Fruit fly (Drosophila melanogaster): Measurements from ENCODE around the gene Cks85A.
A peak's percentile ranks its signal among the peaks of the same experiment; 100 is the strongest.

The Cks85A gene

DNA sequence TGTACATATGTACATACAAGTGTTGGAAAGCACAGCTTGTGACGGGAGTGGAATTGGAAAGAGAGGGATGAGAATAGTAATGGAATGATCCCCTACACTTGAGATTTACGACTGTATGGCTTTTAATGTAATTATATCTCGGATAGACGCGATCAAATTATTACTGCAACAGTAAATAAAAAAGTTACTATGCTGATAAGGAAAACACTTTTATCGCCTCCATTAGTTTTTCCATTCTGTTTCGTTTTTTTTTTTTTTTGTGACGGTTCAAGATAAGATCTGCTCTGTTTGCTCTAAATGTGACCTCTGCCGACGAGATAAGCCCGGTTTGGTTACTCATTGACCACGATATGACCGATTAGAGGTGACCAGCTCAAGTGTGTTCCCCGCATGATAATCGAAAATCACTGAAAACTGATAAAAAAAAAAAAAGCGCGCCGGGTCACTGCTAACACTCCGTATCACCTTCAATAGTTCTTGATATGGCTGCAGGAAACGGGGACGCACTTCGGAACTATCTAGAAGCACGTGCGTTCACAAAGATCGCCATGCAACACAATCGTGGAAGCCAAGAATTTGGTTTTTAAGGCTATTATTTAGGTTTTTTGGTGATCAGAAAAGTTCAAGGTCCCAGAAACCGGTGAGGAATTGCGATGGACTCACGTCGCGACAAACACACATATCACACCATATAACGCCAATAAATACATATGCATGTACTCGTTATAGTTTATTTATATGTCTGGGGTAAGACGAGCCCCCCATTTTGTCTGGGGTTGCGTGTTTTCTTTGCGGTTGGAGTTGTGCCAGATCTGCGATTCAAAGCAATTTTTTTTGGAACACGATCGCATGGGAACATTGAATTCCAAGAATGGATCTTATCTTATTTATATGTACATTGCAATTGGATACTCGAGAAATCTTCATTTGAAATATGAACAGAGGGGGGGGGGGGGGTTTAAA lies 47.4 kb downstream of the Cks85A start, which contains the start of gene p:
Gene p, minus strand, starts transcription at position 156 of the 963 bp plus-strand sequence.
- TF ChIP-seq dsf (GFP tag; optimal IDR thresholded peaks at IDR 0.05; ENCODE audit: borderline replicate concordance) (peak; percentile 6), brk (GFP tag; optimal IDR thresholded peaks at IDR 0.05) (no peak), GATAd (GFP tag; optimal IDR thresholded peaks at IDR 0.05) (no peak), OdsH (GFP tag; optimal IDR thresholded peaks at IDR 0.05) (peak; percentile 47), ey (GFP tag; optimal IDR thresholded peaks at IDR 0.05) (peak; percentile 1), h (GFP tag; optimal IDR thresholded peaks at IDR 0.05) (peak; percentile 33), fru (GFP tag; optimal IDR thresholded peaks at IDR 0.05) (peak; percentile 83), Hnf4 (GFP tag; optimal IDR thresholded peaks at IDR 0.05) (peak; percentile 21), foxo (GFP tag; optimal IDR thresholded peaks at IDR 0.05) (peak in 1 of 2 experiments; percentile 62), sage (GFP tag; optimal IDR thresholded peaks at IDR 0.05) (peak; percentile 11), rgr (GFP tag; optimal IDR thresholded peaks at IDR 0.05) (peak; percentile 61), Jra (GFP tag; optimal IDR thresholded peaks at IDR 0.05) (peak; percentile 18), woc (GFP tag; optimal IDR thresholded peaks at IDR 0.05) (peak; percentile 55), HLH106 (tag; optimal IDR thresholded peaks at IDR 0.05) (no peak), br (GFP tag; optimal IDR thresholded peaks at IDR 0.05) (no peak), Hr83 (GFP tag; optimal IDR thresholded peaks at IDR 0.05; ENCODE audit: poor library complexity, severe bottlenecking) (peak; percentile 9), Myc (optimal IDR thresholded peaks at IDR 0.05) (no peak)

dm6 chr3R:8669900-8670528 lies 48.2 kb downstream of the Cks85A start:
- TF ChIP-seq CG32264 (GFP tag; optimal IDR thresholded peaks at IDR 0.05) (peak; percentile 31), Mio (GFP tag; optimal IDR thresholded peaks at IDR 0.05) (no peak), dl (GFP tag; optimal IDR thresholded peaks at IDR 0.05; ENCODE audit: insufficient read depth in 1 of 2, partially characterized antibody in 2 of 2) (no peak), rgr (GFP tag; optimal IDR thresholded peaks at IDR 0.05) (peak; percentile 28), Rel (GFP tag; optimal IDR thresholded peaks at IDR 0.05) (peak; percentile 24), Rel (tag; optimal IDR thresholded peaks at IDR 0.05) (no peak), ey (GFP tag; optimal IDR thresholded peaks at IDR 0.05) (peak; percentile 54), Hnf4 (GFP tag; optimal IDR thresholded peaks at IDR 0.05) (peak; percentile 29), Vsx2 (GFP tag; optimal IDR thresholded peaks at IDR 0.05; ENCODE audit: partially characterized antibody) (no peak), foxo (GFP tag; optimal IDR thresholded peaks at IDR 0.05) (peak; percentile 8 to 48), Hr83 (GFP tag; optimal IDR thresholded peaks at IDR 0.05; ENCODE audit: poor library complexity, severe bottlenecking) (no peak), h (GFP tag; optimal IDR thresholded peaks at IDR 0.05) (peak; percentile 67)

- TF ChIP-seq Jra (GFP tag; optimal IDR thresholded peaks at IDR 0.05) (peak; percentile 95), br (GFP tag; optimal IDR thresholded peaks at IDR 0.05) (peak; percentile 98), CG9705 (GFP tag; optimal IDR thresholded peaks at IDR 0.05) (peak; percentile 92), dmrt93B (GFP tag; optimal IDR thresholded peaks at IDR 0.05) (peak; percentile 89), lola (GFP tag; optimal IDR thresholded peaks at IDR 0.05) (no peak), GATAd (GFP tag; optimal IDR thresholded peaks at IDR 0.05) (no peak), Dif (GFP tag; optimal IDR thresholded peaks at IDR 0.05; ENCODE audit: partially characterized antibody) (peak; percentile 80), pan (optimal IDR thresholded peaks at IDR 0.05) (no peak), CG32264 (GFP tag; optimal IDR thresholded peaks at IDR 0.05) (peak; percentile 93), HLH106 (tag; optimal IDR thresholded peaks at IDR 0.05) (peak; percentile 96), woc (GFP tag; optimal IDR thresholded peaks at IDR 0.05) (peak; percentile 98), Sp1 (GFP tag; optimal IDR thresholded peaks at IDR 0.05) (peak; percentile 97), dsf (GFP tag; optimal IDR thresholded peaks at IDR 0.05; ENCODE audit: borderline replicate concordance) (peak; percentile 85), Mio (GFP tag; optimal IDR thresholded peaks at IDR 0.05) (peak; percentile 90), Hr83 (GFP tag; optimal IDR thresholded peaks at IDR 0.05; ENCODE audit: poor library complexity, severe bottlenecking) (peak; percentile 10), jim (GFP tag; optimal IDR thresholded peaks at IDR 0.05) (no peak), h (GFP tag; optimal IDR thresholded peaks at IDR 0.05) (peak; percentile 99), brk (GFP tag; optimal IDR thresholded peaks at IDR 0.05) (peak; percentile 96), foxo (GFP tag; optimal IDR thresholded peaks at IDR 0.05) (peak; percentile 92 to 99), Vsx2 (GFP tag; optimal IDR thresholded peaks at IDR 0.05; ENCODE audit: partially characterized antibody) (no peak), psq (GFP tag; optimal IDR thresholded peaks at IDR 0.05) (peak; percentile 94), Rel (GFP tag; optimal IDR thresholded peaks at IDR 0.05) (peak; percentile 88), Rel (tag; optimal IDR thresholded peaks at IDR 0.05) (peak; percentile 86), Abd-B (GFP tag; optimal IDR thresholded peaks at IDR 0.05) (no peak), OdsH (GFP tag; optimal IDR thresholded peaks at IDR 0.05) (peak; percentile 99), rgr (GFP tag; optimal IDR thresholded peaks at IDR 0.05) (peak; percentile 98), dl (GFP tag; optimal IDR thresholded peaks at IDR 0.05; ENCODE audit: insufficient read depth in 1 of 2, partially characterized antibody in 2 of 2) (peak in 1 of 2 experiments; percentile 16), sage (GFP tag; optimal IDR thresholded peaks at IDR 0.05) (peak; percentile 95), Myc (optimal IDR thresholded peaks at IDR 0.05) (peak; percentile 17), ey (GFP tag; optimal IDR thresholded peaks at IDR 0.05) (peak; percentile 98), CrebA (GFP tag; optimal IDR thresholded peaks at IDR 0.05; ENCODE audit: borderline replicate concordance) (peak; percentile 96), fru (GFP tag; optimal IDR thresholded peaks at IDR 0.05) (peak; percentile 98), Hr78 (GFP tag; optimal IDR thresholded peaks at IDR 0.05) (no peak), N (GFP tag; optimal IDR thresholded peaks at IDR 0.05) (no peak), usp (GFP tag; optimal IDR thresholded peaks at IDR 0.05) (no peak)
These were observed 49.1 kb downstream of the Cks85A start for dm6 chr3R:8669029-8669707.
